Worm (Caenorhabditis elegans): ENCODE results near the gene ubl-1.

The ubl-1 gene

DNA sequence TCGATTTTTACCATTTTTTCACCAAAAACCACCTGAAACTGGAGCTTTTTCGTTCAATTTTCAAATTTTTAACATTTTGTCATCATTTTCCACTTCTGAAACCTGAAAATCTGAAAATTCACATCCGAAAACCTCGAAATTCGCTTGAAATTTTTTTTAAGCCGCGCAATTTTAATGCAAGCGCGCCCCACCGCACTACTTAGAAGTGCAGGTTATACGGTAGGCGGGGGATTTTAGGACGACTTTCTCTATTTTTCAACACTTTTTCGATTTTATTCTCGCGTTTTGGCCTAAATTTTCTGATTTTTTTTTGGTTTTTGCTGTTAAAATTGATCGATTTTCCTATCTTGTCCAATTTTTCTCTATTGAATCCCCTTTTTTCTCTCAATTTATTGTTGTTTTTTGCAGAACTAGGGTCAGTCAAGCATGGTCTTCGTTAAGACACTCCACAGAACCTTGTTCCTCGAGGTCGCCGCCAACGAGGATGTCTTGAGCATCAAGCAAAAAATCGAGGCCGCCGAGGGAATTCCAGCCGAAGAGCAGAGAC lies at the start of gene ubl-1:
ubl-1 (plus strand) TSS at position 402 of the 547 bp plus-strand sequence.
- no peak for TF ChIP-seq hlh-12 (tag; optimal IDR thresholded peaks at IDR 0.05)
- no peak for TF ChIP-seq rec-8 (tag; optimal IDR thresholded peaks at IDR 0.05)
- no peak for TF ChIP-seq sea-2 (GFP tag; IDR thresholded peaks at IDR 0.05)
- no peak for TF ChIP-seq repo-1 (tag; optimal IDR thresholded peaks at IDR 0.05)
- TF ChIP-seq dpl-1 (GFP tag; optimal IDR thresholded peaks at IDR 0.05), result peak; percentile 78
- TF ChIP-seq zfh-2 (GFP tag; conservative IDR thresholded peaks at IDR 0.05), result no peak
- no peak for TF ChIP-seq nhr-27 (tag; optimal IDR thresholded peaks at IDR 0.05)
- TF ChIP-seq ztf-22 (GFP tag; optimal IDR thresholded peaks at IDR 0.05), result no peak
- no peak for TF ChIP-seq C17E4.6 (GFP tag; IDR thresholded peaks at IDR 0.05)
- TF ChIP-seq somi-1 (GFP tag; optimal IDR thresholded peaks at IDR 0.05), result no peak
- TF ChIP-seq die-1 (tag; optimal IDR thresholded peaks at IDR 0.05), result no peak
- no peak for TF ChIP-seq mel-28 (tag; optimal IDR thresholded peaks at IDR 0.05; ENCODE audit: borderline replicate concordance)
- peak; percentile 87 for TF ChIP-seq dox-1 (GFP tag; IDR thresholded peaks at IDR 0.05)
- TF ChIP-seq attf-6 (GFP tag; IDR thresholded peaks at IDR 0.05), result no peak
- TF ChIP-seq cebp-1 (GFP tag; IDR thresholded peaks at IDR 0.05), result no peak
- TF ChIP-seq cebp-1 (tag; optimal IDR thresholded peaks at IDR 0.05), result peak; percentile 62
- TF ChIP-seq lsl-1 (GFP tag; optimal IDR thresholded peaks at IDR 0.05), result peak; percentile 84
- no peak for TF ChIP-seq hlh-26 (GFP tag; conservative IDR thresholded peaks at IDR 0.05)
- TF ChIP-seq ztf-18 (tag; optimal IDR thresholded peaks at IDR 0.05), result peak; percentile 16
- TF ChIP-seq pha-4 (tag; optimal IDR thresholded peaks at IDR 0.05), result peak; percentile 10
- TF ChIP-seq sptf-2 (GFP tag; optimal IDR thresholded peaks at IDR 0.05), result no peak
- 0 out of 2 replicates have a peak, but pooled peaks have one; percentile 57 for TF ChIP-seq ekl-4 (GFP tag; IDR thresholded peaks at IDR 0.05)
- TF ChIP-seq pbrm-1 (GFP tag; IDR thresholded peaks at IDR 0.05), result peak; percentile 72; the same call in 1 of the 2 replicates
- no peak for TF ChIP-seq sdz-38 (tag; optimal IDR thresholded peaks at IDR 0.05)
- no peak for TF ChIP-seq akir-1 (GFP tag; optimal IDR thresholded peaks at IDR 0.05)
- no peak for TF ChIP-seq tbx-9 (tag; optimal IDR thresholded peaks at IDR 0.05; ENCODE audit: borderline replicate concordance)
- no peak for TF ChIP-seq ets-4 (GFP tag; optimal IDR thresholded peaks at IDR 0.05)
- TF ChIP-seq Y95B8A.8 (GFP tag; IDR thresholded peaks at IDR 0.05), result peak; percentile 37; the same call in 1 of the 2 replicates
- TF ChIP-seq madf-6 (GFP tag; IDR thresholded peaks at IDR 0.05), result peak; percentile 74
- no peak for TF ChIP-seq ztf-26 (tag; optimal IDR thresholded peaks at IDR 0.05)
- TF ChIP-seq F10E7.11 (tag; optimal IDR thresholded peaks at IDR 0.05), result no peak
- no peak for TF ChIP-seq hrde-1 (tag; optimal IDR thresholded peaks at IDR 0.05; ENCODE audit: borderline replicate concordance)
- no peak for TF ChIP-seq madf-8 (GFP tag; conservative IDR thresholded peaks at IDR 0.05)
- TF ChIP-seq nfyb-1 (GFP tag; IDR thresholded peaks at IDR 0.05), result no peak
- TF ChIP-seq hmg-1.2 (GFP tag; IDR thresholded peaks at IDR 0.05), result peak; percentile 55; the same call in 1 of the 2 replicates
- no peak for TF ChIP-seq ceh-79 (tag; optimal IDR thresholded peaks at IDR 0.05)
- TF ChIP-seq nhr-120 (GFP tag; IDR thresholded peaks at IDR 0.05), result no peak
- no peak for TF ChIP-seq F22D6.2 (tag; optimal IDR thresholded peaks at IDR 0.05)
- TF ChIP-seq ztf-28 (GFP tag; IDR thresholded peaks at IDR 0.05), result no peak
- no peak for TF ChIP-seq ztf-25 (GFP tag; IDR thresholded peaks at IDR 0.05)
- no peak for TF ChIP-seq bed-2 (GFP tag; IDR thresholded peaks at IDR 0.05)
- no peak for TF ChIP-seq T07F8.4 (tag; optimal IDR thresholded peaks at IDR 0.05)
- no peak for TF ChIP-seq him-1 (tag; optimal IDR thresholded peaks at IDR 0.05)
- no peak for TF ChIP-seq hmg-20 (GFP tag; IDR thresholded peaks at IDR 0.05)
- TF ChIP-seq rcor-1 (GFP tag; IDR thresholded peaks at IDR 0.05), result peak; percentile 45; the same call in 1 of the 2 replicates
- no peak for TF ChIP-seq unc-62 (GFP tag; optimal IDR thresholded peaks at IDR 0.05)
- peak; percentile 40 for TF ChIP-seq snpc-1.1 (tag; optimal IDR thresholded peaks at IDR 0.05; ENCODE audit: insufficient read depth)
- peak; percentile 68 for TF ChIP-seq F23B12.7 (tag; optimal IDR thresholded peaks at IDR 0.05; ENCODE audit: insufficient read depth)
